Fruit fly (Drosophila melanogaster): ENCODE data around the gene CG15734.

Gene CG15734

dm6 chrX:12085694-12086093 is 1.1 kb downstream of the CG15734 start:
- TF ChIP-seq cic (GFP tag; optimal IDR thresholded peaks at IDR 0.05) (no peak), bab1 (GFP tag; optimal IDR thresholded peaks at IDR 0.05) (no peak), Crg-1 (GFP tag; optimal IDR thresholded peaks at IDR 0.05) (no peak), CG12768 (GFP tag; optimal IDR thresholded peaks at IDR 0.05) (no peak), CG7101 (tag; optimal IDR thresholded peaks at IDR 0.05) (no peak), toe (GFP tag; optimal IDR thresholded peaks at IDR 0.05) (no peak), CG11617 (GFP tag; optimal IDR thresholded peaks at IDR 0.05) (no peak), CG33017 (tag; optimal IDR thresholded peaks at IDR 0.05) (no peak), CG7045 (GFP tag; optimal IDR thresholded peaks at IDR 0.05) (no peak), tj (GFP tag; optimal IDR thresholded peaks at IDR 0.05) (no peak), pad (GFP tag; optimal IDR thresholded peaks at IDR 0.05) (no peak)

- no peak for TF ChIP-seq cnc (optimal IDR thresholded peaks at IDR 0.05)
- no peak for TF ChIP-seq Hr96 (GFP tag; optimal IDR thresholded peaks at IDR 0.05)
- no peak for TF ChIP-seq CG11617 (GFP tag; optimal IDR thresholded peaks at IDR 0.05)
- no peak for TF ChIP-seq Crg-1 (GFP tag; optimal IDR thresholded peaks at IDR 0.05)
- TF ChIP-seq bab1 (GFP tag; optimal IDR thresholded peaks at IDR 0.05), result no peak
- no peak for TF ChIP-seq CG7045 (GFP tag; optimal IDR thresholded peaks at IDR 0.05)
- TF ChIP-seq ovo (GFP tag; optimal IDR thresholded peaks at IDR 0.05), result no peak
- no peak for TF ChIP-seq CG7101 (tag; optimal IDR thresholded peaks at IDR 0.05)
- TF ChIP-seq tj (GFP tag; optimal IDR thresholded peaks at IDR 0.05), result no peak
- no peak for TF ChIP-seq CG33017 (tag; optimal IDR thresholded peaks at IDR 0.05)
- no peak for TF ChIP-seq pad (GFP tag; optimal IDR thresholded peaks at IDR 0.05)
- no peak for TF ChIP-seq Mnt (GFP tag; optimal IDR thresholded peaks at IDR 0.05)
- no peak for TF ChIP-seq Clk (GFP tag; optimal IDR thresholded peaks at IDR 0.05)
- TF ChIP-seq toe (GFP tag; optimal IDR thresholded peaks at IDR 0.05), result no peak
- TF ChIP-seq CG12768 (GFP tag; optimal IDR thresholded peaks at IDR 0.05), result no peak
- no peak for TF ChIP-seq CG14711 (tag; optimal IDR thresholded peaks at IDR 0.05)
- TF ChIP-seq CG1620 (GFP tag; optimal IDR thresholded peaks at IDR 0.05), result no peak
Observed at dm6 chrX:12084406-12084805, 2.4 kb downstream of the CG15734 start.

- TF ChIP-seq tj (GFP tag; optimal IDR thresholded peaks at IDR 0.05) (no peak), CG5204 (GFP tag; optimal IDR thresholded peaks at IDR 0.05) (no peak), pad (GFP tag; optimal IDR thresholded peaks at IDR 0.05) (no peak), Clk (GFP tag; optimal IDR thresholded peaks at IDR 0.05) (no peak), kay (GFP tag; ENCODE audit: borderline replicate concordance) (no peak), Crg-1 (GFP tag; optimal IDR thresholded peaks at IDR 0.05) (no peak), CG12768 (GFP tag; optimal IDR thresholded peaks at IDR 0.05) (no peak), CG7045 (GFP tag; optimal IDR thresholded peaks at IDR 0.05) (no peak), Mnt (GFP tag; optimal IDR thresholded peaks at IDR 0.05) (no peak), CG33017 (tag; optimal IDR thresholded peaks at IDR 0.05) (no peak), CG14711 (tag; optimal IDR thresholded peaks at IDR 0.05) (no peak), CG7101 (tag; optimal IDR thresholded peaks at IDR 0.05) (no peak), cic (GFP tag; optimal IDR thresholded peaks at IDR 0.05) (no peak), toe (GFP tag; optimal IDR thresholded peaks at IDR 0.05) (no peak)
Observed at dm6 chrX:12082244-12082643, 4.6 kb downstream of the CG15734 start.

- TF ChIP-seq Clk (GFP tag; optimal IDR thresholded peaks at IDR 0.05) (no peak), CG33017 (tag; optimal IDR thresholded peaks at IDR 0.05) (no peak), CG14711 (tag; optimal IDR thresholded peaks at IDR 0.05) (no peak), Mnt (GFP tag; optimal IDR thresholded peaks at IDR 0.05) (no peak), pad (GFP tag; optimal IDR thresholded peaks at IDR 0.05) (no peak), Crg-1 (GFP tag; optimal IDR thresholded peaks at IDR 0.05) (no peak), tj (GFP tag; optimal IDR thresholded peaks at IDR 0.05) (no peak), CG7101 (tag; optimal IDR thresholded peaks at IDR 0.05) (no peak), ovo (GFP tag; optimal IDR thresholded peaks at IDR 0.05) (no peak), kay (GFP tag; ENCODE audit: borderline replicate concordance) (no peak), toe (GFP tag; optimal IDR thresholded peaks at IDR 0.05) (no peak), CG5204 (GFP tag; optimal IDR thresholded peaks at IDR 0.05) (no peak), CG1620 (GFP tag; optimal IDR thresholded peaks at IDR 0.05) (no peak), Hr96 (GFP tag; optimal IDR thresholded peaks at IDR 0.05) (no peak), cic (GFP tag; optimal IDR thresholded peaks at IDR 0.05) (no peak), cnc (optimal IDR thresholded peaks at IDR 0.05) (no peak), bab1 (GFP tag; optimal IDR thresholded peaks at IDR 0.05) (no peak)
Observed at dm6 chrX:12076243-12076642, 10.6 kb downstream of the CG15734 start.

- TF ChIP-seq ovo (GFP tag; optimal IDR thresholded peaks at IDR 0.05) (no peak), cic (GFP tag; optimal IDR thresholded peaks at IDR 0.05) (no peak)
Observed at dm6 chrX:12075569-12075968, 11.3 kb downstream of the CG15734 start.

dm6 chrX:12073637-12074036 is 13.2 kb downstream of the CG15734 start:
- no peak for TF ChIP-seq ovo (GFP tag; optimal IDR thresholded peaks at IDR 0.05)
- TF ChIP-seq Clk (GFP tag; optimal IDR thresholded peaks at IDR 0.05), result no peak
- no peak for TF ChIP-seq Hr96 (GFP tag; optimal IDR thresholded peaks at IDR 0.05)
- no peak for TF ChIP-seq CG1620 (GFP tag; optimal IDR thresholded peaks at IDR 0.05)
- TF ChIP-seq Mnt (GFP tag; optimal IDR thresholded peaks at IDR 0.05), result no peak
- TF ChIP-seq CG11617 (GFP tag; optimal IDR thresholded peaks at IDR 0.05), result no peak
- TF ChIP-seq Crg-1 (GFP tag; optimal IDR thresholded peaks at IDR 0.05), result no peak
- TF ChIP-seq CG7045 (GFP tag; optimal IDR thresholded peaks at IDR 0.05), result no peak
- TF ChIP-seq tj (GFP tag; optimal IDR thresholded peaks at IDR 0.05), result no peak
- TF ChIP-seq pad (GFP tag; optimal IDR thresholded peaks at IDR 0.05), result no peak

dm6 chrX:12072718-12073117 is 14.1 kb downstream of the CG15734 start, which contains the start of gene moon:
Gene moon, minus strand, starts transcription at chrX:12072818.
- no peak for TF ChIP-seq ovo (GFP tag; optimal IDR thresholded peaks at IDR 0.05)
- no peak for TF ChIP-seq Mnt (GFP tag; optimal IDR thresholded peaks at IDR 0.05)
- TF ChIP-seq pad (GFP tag; optimal IDR thresholded peaks at IDR 0.05), result no peak
- no peak for TF ChIP-seq toe (GFP tag; optimal IDR thresholded peaks at IDR 0.05)
- no peak for TF ChIP-seq CG1620 (GFP tag; optimal IDR thresholded peaks at IDR 0.05)
- TF ChIP-seq CG5204 (GFP tag; optimal IDR thresholded peaks at IDR 0.05), result no peak

Data from whole organism, adult.